Worm (Caenorhabditis elegans) whole organism, L4/young adult: ENCODE measurements around the gene F47C12.13.
A peak's percentile ranks its signal among the peaks of the same experiment; 100 is the strongest.

ENCODE experiments used
- W03F9.2 ChIP-seq: fragments of 150-350 bp; optimal IDR thresholded peaks from 2 replicates; lab custom pipeline; 2014; ENCODE audit warnings: missing biosample characterization, missing genetic modification characterization
- dao-5 ChIP-seq: sonication (generic microtip); optimal IDR thresholded peaks from 2 replicates; lab custom pipeline; 2016; ENCODE audit warnings: missing genotype, missing genetic modification characterization, moderate library complexity, missing compliant biosample characterization
- him-1 ChIP-seq: sonication (generic microtip); optimal IDR thresholded peaks from 2 replicates; lab custom pipeline; 2016; ENCODE audit warnings: missing genotype, missing genetic modification reagents, missing genetic modification characterization, missing compliant biosample characterization

The F47C12.13 gene

DNA sequence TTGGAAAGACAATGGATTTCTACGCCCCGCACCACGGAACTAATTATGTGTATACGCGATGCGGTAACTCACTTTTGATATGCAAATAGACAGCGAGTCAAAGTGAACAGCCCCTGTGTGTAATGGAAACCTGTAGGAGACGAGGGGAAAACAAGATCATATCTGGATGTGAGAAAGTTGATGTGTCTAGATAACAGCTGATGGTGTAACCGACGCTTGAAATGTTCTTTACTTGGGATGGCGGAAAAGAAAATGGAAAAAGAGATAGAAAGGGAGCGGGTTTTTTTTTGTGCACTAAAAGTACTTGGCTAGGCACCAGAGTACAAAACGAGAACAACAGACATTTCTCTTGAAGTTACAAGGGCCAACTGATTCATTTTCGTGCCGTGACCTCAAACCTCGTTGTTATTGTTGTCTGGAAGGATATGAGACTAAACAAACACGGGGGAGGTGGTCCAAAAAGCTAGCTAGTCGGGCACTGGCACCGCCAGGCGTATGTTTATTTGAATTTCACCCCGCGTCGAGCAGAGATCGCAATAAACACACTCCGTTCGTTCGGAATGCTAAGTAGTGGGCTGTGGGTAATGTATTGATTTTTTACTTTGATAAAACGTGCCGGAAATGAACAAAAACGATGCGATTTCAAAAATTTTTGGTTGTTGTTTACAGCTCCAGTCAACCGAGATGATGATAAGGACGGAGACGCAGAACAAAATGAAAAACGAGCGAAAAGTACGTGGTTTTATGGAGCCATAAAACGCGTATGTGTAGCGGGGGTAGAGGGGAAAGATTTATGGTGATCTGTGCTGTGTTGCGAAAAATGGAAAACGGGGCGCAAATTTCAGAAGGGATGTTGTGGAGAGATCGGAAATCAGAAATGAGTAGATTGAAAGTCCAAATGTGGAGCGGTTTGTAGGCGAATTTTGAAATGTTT is 27.9 kb upstream of the F47C12.13 start:
- TF ChIP-seq W03F9.2 (tag; lab: Kevin White, UChicago) (no peak), him-1 (tag; lab: Kevin White, UChicago) (no peak), dao-5 (tag; lab: Kevin White, UChicago) (no peak)

DNA sequence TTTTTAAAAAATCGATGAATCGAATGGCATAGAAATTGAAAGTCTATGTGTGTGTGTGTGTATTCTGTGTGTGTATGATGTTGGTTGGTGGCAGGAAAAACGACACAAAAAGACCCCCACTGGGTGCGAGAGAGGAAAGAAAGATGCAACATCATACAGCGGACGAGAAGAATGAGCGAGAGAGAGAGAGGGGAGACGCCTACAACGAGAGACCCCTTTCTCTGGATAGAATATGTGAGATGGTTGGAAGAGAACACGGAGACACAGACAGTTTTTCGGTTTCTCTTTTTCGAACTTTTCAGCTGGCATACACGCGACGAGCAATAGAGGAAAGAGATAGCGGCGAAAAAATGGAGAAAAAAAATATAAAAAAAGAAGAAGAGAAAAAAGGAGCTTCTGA is 25.6 kb upstream of the F47C12.13 start:
- peak; percentile 81 for TF ChIP-seq him-1 (tag; lab: Kevin White, UChicago)
- no peak for TF ChIP-seq W03F9.2 (tag; lab: Kevin White, UChicago)
- TF ChIP-seq dao-5 (tag; lab: Kevin White, UChicago): no peak

DNA sequence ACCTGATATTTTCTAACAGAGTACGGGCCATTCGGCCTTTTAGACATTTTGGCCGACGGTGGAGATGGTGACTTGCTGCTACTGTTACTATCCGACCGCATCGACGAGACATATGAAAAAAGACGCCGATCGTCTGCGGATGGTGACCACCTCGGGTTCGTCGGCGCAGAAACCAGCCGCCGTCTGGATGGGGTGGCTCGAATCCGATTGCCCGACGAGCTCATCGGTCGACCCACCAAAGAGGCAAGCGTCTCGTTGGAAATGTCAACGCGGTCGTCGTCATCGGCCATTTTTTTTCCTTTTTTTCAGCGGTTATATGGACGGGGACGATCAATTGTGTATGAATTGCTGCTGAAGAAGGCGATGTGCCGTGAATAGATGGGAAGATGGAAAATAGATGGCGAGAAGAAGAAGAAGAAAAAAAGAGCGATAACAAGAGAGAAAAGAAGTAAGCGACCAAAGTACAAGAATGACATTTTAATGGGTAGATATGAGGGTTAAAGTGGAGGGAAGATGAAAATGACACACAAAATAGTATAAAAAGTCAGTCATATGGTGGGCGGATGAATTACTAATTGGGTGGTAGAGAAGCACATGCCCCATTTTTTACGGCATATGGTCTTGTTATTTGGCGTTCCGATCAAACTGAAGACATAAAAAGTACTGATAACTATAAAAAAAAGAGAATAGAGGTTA is 24.6 kb upstream of the F47C12.13 start:
- TF ChIP-seq W03F9.2 (tag; lab: Kevin White, UChicago): no peak

DNA sequence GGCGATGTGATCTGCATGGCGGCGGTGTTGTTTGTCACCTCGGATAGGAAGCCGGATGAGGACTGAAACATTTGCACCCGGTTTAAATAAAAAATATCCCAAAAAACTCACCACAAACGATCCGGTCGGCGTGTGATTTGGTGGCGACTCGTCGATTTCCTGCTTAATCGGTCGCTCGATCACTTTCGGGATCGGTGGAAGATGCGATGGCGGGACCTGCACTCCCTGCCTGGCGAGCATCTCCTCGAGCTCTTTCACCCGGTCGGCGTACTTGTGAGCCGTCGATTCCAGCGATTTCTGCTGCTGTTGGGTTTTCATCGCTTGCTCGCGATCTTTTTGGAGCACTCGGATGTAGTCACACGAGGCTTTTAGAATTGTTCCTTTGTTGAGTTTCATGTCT is 22.5 kb upstream of the F47C12.13 start:
- TF ChIP-seq him-1 (tag; lab: Kevin White, UChicago): no peak
- no peak for TF ChIP-seq W03F9.2 (tag; lab: Kevin White, UChicago)
- no peak for TF ChIP-seq dao-5 (tag; lab: Kevin White, UChicago)

DNA sequence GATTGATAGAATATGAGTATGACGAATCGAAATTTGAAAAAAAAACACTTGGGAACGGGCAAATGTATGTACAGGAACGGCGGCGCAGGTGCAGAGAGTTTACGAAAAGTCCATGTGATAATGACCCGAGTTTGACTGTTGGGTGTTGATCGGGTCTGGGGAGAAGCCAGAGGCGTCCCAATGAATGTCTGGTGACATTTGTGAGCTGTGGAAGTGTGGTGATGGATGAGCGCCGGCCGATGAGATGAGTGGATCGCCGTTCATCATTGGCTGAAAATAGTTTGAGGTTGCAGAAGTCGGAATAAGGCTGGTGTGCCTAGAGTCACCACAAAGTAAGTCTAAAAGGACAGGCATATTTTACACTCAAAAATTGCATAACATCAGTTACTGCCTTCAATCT is 21.4 kb upstream of the F47C12.13 start:
- no peak for TF ChIP-seq him-1 (tag; lab: Kevin White, UChicago)
- no peak for TF ChIP-seq W03F9.2 (tag; lab: Kevin White, UChicago)
- no peak for TF ChIP-seq dao-5 (tag; lab: Kevin White, UChicago)

DNA sequence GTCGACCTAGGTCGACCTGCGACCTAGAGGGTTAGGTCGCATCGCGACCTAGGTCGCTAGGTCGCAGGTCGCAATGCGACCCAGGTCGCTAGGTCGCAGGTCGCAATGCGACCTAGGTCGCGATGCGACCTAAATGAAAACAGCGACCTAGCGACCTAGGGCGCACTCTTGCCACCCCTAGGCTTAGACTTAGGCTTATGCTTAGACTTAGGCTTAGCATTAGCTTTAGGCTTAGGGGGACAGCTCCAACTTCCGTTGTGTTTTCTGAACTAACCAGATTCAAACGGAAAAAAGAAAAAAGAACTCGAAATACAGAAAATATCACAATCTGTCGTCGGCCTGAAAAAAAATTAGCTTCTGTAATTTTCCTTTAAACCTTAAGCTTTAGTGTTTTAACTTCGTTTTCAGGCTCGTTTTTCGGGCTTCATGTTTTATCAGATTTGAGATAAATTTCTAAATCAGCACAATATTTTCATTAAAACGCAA is 20.2 kb upstream of the F47C12.13 start:
- TF ChIP-seq W03F9.2 (tag; lab: Kevin White, UChicago) (no peak), dao-5 (tag; lab: Kevin White, UChicago) (no peak), him-1 (tag; lab: Kevin White, UChicago) (no peak)

DNA sequence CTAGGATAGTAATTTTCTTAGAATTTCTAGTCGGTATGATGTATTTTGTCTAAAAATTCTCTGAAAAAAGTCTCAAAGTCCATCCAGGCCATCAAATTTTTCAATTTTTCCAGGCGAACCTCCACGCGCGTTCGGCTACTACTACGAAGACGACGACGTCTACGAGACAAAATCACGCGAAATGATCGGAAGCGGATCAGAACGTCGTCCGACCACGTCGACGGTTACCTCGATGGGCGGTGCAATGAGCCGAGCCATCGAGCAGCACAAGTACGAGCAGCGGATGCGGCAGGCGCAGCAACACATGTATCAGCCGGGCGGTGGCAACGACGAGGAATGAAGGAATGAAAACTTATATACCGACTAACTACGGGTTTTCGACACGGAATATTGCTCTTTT is 19.4 kb upstream of the F47C12.13 start:
- TF ChIP-seq him-1 (tag; lab: Kevin White, UChicago) (no peak), W03F9.2 (tag; lab: Kevin White, UChicago) (no peak), dao-5 (tag; lab: Kevin White, UChicago) (no peak)

DNA sequence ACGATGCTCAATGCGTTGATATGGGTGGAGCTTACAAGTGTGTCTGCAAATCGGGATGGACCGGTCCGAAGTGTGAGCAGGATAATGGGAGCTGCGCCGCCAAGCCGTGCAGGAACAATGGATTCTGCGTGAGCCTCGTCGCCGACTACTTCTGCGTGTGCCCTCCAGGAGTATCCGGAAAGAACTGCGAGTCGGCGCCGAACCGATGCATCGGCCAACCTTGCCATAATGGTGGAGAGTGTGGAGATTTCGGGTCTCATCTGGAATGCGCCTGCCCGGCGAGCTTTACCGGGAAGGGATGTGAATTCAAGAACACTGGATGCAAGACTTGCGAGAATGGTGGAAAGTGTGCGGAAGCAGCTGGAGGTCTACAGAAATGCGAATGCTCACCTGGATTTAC is 15.7 kb upstream of the F47C12.13 start:
- TF ChIP-seq W03F9.2 (tag; lab: Kevin White, UChicago) (no peak), dao-5 (tag; lab: Kevin White, UChicago) (no peak), him-1 (tag; lab: Kevin White, UChicago) (no peak)

DNA sequence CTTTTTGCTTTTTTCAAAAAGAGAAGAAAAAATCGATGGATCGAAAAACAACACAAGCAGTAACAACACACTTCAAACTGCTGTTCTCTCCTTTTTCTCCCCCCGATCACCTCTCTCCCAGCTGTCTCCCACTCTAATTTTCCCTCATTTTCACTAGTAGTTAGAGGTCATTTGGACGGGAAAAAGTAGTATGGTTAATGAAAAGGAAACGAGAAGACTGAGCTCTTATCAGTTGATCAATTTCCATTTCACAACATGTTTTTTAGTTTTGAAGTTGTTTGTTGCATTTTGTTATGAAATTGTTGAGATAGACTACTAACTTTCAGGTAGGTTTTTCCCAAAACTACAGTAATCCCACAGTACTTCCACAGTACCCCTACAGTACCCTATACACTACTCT is 14.2 kb upstream of the F47C12.13 start:
- TF ChIP-seq W03F9.2 (tag; lab: Kevin White, UChicago): no peak
- TF ChIP-seq dao-5 (tag; lab: Kevin White, UChicago): no peak
- no peak for TF ChIP-seq him-1 (tag; lab: Kevin White, UChicago)

DNA sequence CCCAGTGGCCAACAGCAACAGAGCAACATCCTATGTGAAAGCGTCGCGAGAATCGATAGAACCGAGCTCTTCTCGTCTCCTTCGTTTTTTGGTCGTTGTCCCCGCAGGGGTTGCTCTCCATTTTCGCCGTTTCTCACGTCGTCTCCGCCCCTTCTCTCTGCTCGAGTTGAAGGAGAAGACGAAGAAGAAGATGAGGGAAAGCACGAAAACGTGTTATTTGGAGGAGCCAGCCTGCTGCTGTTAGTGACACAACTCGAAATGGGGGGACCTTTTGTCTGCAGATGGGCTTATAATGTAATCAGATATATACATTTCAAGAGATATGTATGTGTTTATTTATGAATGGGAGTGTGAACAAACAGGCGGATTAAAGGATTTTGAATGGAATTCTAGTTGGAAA is 13.5 kb upstream of the F47C12.13 start, which contains the start of gene W02C12.2:
W02C12.2 (minus strand) TSS at position 277 of the 400 bp plus-strand sequence.
- no peak for TF ChIP-seq W03F9.2 (tag; lab: Kevin White, UChicago)
- TF ChIP-seq dao-5 (tag; lab: Kevin White, UChicago): no peak
- TF ChIP-seq him-1 (tag; lab: Kevin White, UChicago): peak; percentile 24

DNA sequence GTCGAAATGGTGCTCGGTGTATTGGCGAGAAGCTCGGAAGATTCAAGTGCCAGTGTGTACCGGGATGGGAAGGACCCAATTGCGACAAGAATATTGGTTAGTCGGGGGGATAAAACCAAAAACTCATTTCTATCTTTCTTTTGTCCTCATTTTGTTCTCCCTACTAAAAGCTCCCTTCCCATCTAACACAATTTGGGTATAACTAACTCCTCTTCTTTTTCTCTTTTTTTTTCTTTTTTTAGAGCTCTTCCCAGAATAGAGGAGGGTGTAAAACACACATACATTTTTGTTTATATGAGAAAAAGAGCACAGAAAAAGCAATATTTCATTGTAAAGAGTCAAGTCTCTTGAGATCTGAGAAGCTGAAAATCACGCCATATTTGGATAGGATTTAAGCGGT is 10.9 kb upstream of the F47C12.13 start:
- TF ChIP-seq him-1 (tag; lab: Kevin White, UChicago) (no peak), dao-5 (tag; lab: Kevin White, UChicago) (no peak), W03F9.2 (tag; lab: Kevin White, UChicago) (no peak)

DNA sequence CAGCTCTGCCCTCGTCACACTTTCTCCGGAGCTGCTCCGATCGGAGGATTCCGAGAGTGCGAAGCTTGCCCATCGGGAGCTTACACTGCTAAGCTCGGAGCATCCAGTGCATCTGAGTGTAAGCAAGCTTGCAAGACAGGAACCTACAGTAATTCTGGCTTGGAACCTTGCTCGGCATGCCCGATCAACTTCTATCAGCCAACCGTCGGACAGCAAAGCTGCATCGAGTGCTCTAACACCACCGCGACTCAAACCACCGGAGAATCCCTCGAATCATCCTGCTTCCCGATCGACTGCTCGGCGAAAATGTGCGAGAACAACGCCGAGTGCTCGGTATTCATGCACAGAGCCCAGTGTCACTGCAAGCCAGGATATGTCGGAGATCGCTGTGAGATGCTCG is 10.0 kb upstream of the F47C12.13 start:
- TF ChIP-seq dao-5 (tag; lab: Kevin White, UChicago): no peak
- no peak for TF ChIP-seq him-1 (tag; lab: Kevin White, UChicago)
- no peak for TF ChIP-seq W03F9.2 (tag; lab: Kevin White, UChicago)

DNA sequence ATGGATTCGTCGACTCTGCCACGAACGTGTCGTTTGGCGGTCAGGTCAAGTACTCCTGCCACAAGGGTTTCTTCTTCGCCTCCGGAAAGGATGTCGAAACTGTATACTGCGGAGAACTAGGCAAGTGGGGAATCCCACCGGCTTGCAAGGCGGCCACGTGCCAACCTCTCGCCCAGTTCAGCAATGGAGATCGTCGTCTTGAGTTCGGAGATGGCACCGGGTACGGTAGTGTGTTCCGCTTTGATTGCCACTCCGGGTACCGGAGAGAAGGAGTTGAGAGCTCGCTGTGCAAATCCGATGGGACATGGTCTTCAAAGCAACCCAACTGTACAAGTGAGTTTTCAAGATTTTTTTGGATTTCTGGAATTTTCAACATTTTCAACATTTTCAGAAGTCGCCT is 5.4 kb upstream of the F47C12.13 start:
- no peak for TF ChIP-seq dao-5 (tag; lab: Kevin White, UChicago)
- no peak for TF ChIP-seq him-1 (tag; lab: Kevin White, UChicago)
- no peak for TF ChIP-seq W03F9.2 (tag; lab: Kevin White, UChicago)
